Worm (Caenorhabditis elegans) whole organism, mixed stage, embryonic: ENCODE data around the gene lips-2.
A peak's percentile ranks its signal among the peaks of the same experiment; 100 is the strongest.

Experiments
- M03D4.4 ChIP-seq: sonication (generic microtip); optimal IDR thresholded peaks from 2 replicates; lab custom pipeline; 2017; ENCODE audit warnings: mild to moderate bottlenecking, missing genetic modification characterization, missing compliant biosample characterization
- bed-3 ChIP-seq: fragments of 200-800 bp; sonication (Bioruptor generic); optimal IDR thresholded peaks from 3 replicates; lab custom pipeline; 2018; ENCODE audit warnings: mild to moderate bottlenecking, missing genetic modification characterization, moderate library complexity, missing compliant biosample characterization
- blmp-1 ChIP-seq: fragments of 150-350 bp; optimal IDR thresholded peaks from 2 replicates; lab custom pipeline; 2014; ENCODE audit warnings: missing biosample characterization, missing genetic modification characterization
- ceh-43 ChIP-seq: fragments of 200-800 bp; sonication (Bioruptor generic); optimal IDR thresholded peaks from 2 replicates; lab custom pipeline; 2018; ENCODE audit warnings: mild to moderate bottlenecking, missing genetic modification characterization, moderate library complexity, missing compliant biosample characterization
- ceh-83 ChIP-seq: fragments of 200-800 bp; sonication (Bioruptor generic); optimal IDR thresholded peaks from 2 replicates; lab custom pipeline; 2018; ENCODE audit warnings: mild to moderate bottlenecking, missing genetic modification characterization, missing compliant biosample characterization
- ces-1 ChIP-seq: fragments of 150-350 bp; optimal IDR thresholded peaks from 2 replicates; lab custom pipeline; 2014; ENCODE audit warnings: missing biosample characterization, missing genetic modification reagents, missing genetic modification characterization
- cnd-1 ChIP-seq: fragments of 200-800 bp; sonication (Bioruptor generic); optimal IDR thresholded peaks from 2 replicates; lab custom pipeline; 2018; ENCODE audit warnings: mild to moderate bottlenecking, missing genetic modification characterization, missing compliant biosample characterization
- drap-1 ChIP-seq: fragments of 200-800 bp; sonication (Bioruptor generic); optimal IDR thresholded peaks from 3 replicates; lab custom pipeline; 2018; ENCODE audit warnings: mild to moderate bottlenecking, missing genetic modification characterization, missing compliant biosample characterization
- elt-3 ChIP-seq: fragments of 150-350 bp; optimal IDR thresholded peaks from 2 replicates; lab custom pipeline; 2014; ENCODE audit warnings: missing biosample characterization, missing genetic modification characterization
- flh-1 ChIP-seq: fragments of 200-800 bp; sonication (Bioruptor generic); optimal IDR thresholded peaks from 2 replicates; lab custom pipeline; 2018; ENCODE audit warnings: mild to moderate bottlenecking, missing genetic modification characterization, moderate library complexity, missing compliant biosample characterization
- ham-2 ChIP-seq: fragments of 200-800 bp; sonication (Bioruptor generic); optimal IDR thresholded peaks from 2 replicates; lab custom pipeline; 2018; ENCODE audit warnings: mild to moderate bottlenecking, missing genetic modification characterization, missing compliant biosample characterization
- hlh-1 ChIP-seq: fragments of 150-350 bp; optimal IDR thresholded peaks from 2 replicates; lab custom pipeline; 2014; ENCODE audit warnings: missing biosample characterization, missing genetic modification reagents, missing genetic modification characterization
- lin-13 ChIP-seq: fragments of 150-350 bp; optimal IDR thresholded peaks from 2 replicates; lab custom pipeline; 2014; ENCODE audit warnings: missing biosample characterization, missing genetic modification characterization
- lsy-2 ChIP-seq: fragments of 150-350 bp; optimal IDR thresholded peaks from 2 replicates; lab custom pipeline; 2014; ENCODE audit warnings: missing biosample characterization, missing genetic modification characterization
- mab-5 ChIP-seq: fragments of 150-350 bp; optimal IDR thresholded peaks from 2 replicates; lab custom pipeline; 2014; ENCODE audit warnings: missing biosample characterization, missing genetic modification characterization
- mep-1 ChIP-seq: fragments of 150-350 bp; optimal IDR thresholded peaks from 2 replicates; lab custom pipeline; 2017; ENCODE audit warnings: missing biosample characterization, missing genetic modification reagents, missing genetic modification characterization, inconsistent platforms
- mls-2 ChIP-seq: sonication (generic microtip); optimal IDR thresholded peaks from 2 replicates; lab custom pipeline; 2016; ENCODE audit warnings: mild to moderate bottlenecking, missing genetic modification characterization, moderate library complexity, missing compliant biosample characterization
- nhr-12 ChIP-seq: fragments of 150-350 bp; optimal IDR thresholded peaks from 2 replicates; lab custom pipeline; 2014; ENCODE audit warnings: missing biosample characterization, missing genetic modification characterization
- nhr-2 ChIP-seq: fragments of 150-350 bp; optimal IDR thresholded peaks from 2 replicates; lab custom pipeline; 2014; ENCODE audit warnings: missing biosample characterization, missing genetic modification characterization
- nhr-237 ChIP-seq: fragments of 150-350 bp; optimal IDR thresholded peaks from 2 replicates; lab custom pipeline; 2014; ENCODE audit warnings: missing biosample characterization, missing genetic modification characterization
- nhr-28 ChIP-seq: fragments of 150-350 bp; optimal IDR thresholded peaks from 2 replicates; lab custom pipeline; 2014; ENCODE audit warnings: missing biosample characterization, missing genetic modification characterization
- nhr-76 ChIP-seq: sonication (generic microtip); optimal IDR thresholded peaks from 2 replicates; lab custom pipeline; 2017; ENCODE audit warnings: missing biosample characterization, missing genetic modification characterization
- pha-4 ChIP-seq: fragments of 150-350 bp; optimal IDR thresholded peaks from 2 replicates; lab custom pipeline; 2018; ENCODE audit warnings: missing biosample characterization, missing genetic modification reagents, missing genetic modification characterization
- sem-2 ChIP-seq: fragments of 200-800 bp; sonication (Bioruptor generic); optimal IDR thresholded peaks from 2 replicates; lab custom pipeline; 2018; ENCODE audit warnings: mild to moderate bottlenecking, missing genetic modification characterization, missing compliant biosample characterization
- sptf-1 ChIP-seq: sonication (generic microtip); optimal IDR thresholded peaks from 2 replicates; lab custom pipeline; 2017; ENCODE audit warnings: mild to moderate bottlenecking, missing genetic modification characterization, moderate library complexity, missing compliant biosample characterization
- tbx-8 ChIP-seq: fragments of 200-800 bp; sonication (Bioruptor generic); optimal IDR thresholded peaks from 2 replicates; lab custom pipeline; 2018; ENCODE audit warnings: mild to moderate bottlenecking, missing genetic modification characterization, moderate library complexity, missing compliant biosample characterization
- unc-39 ChIP-seq: fragments of 150-350 bp; optimal IDR thresholded peaks from 2 replicates; lab custom pipeline; 2014; ENCODE audit warnings: missing biosample characterization, missing genetic modification characterization
- unc-62 ChIP-seq: fragments of 150-350 bp; optimal IDR thresholded peaks from 2 replicates; lab custom pipeline; 2014; ENCODE audit warnings: missing biosample characterization, missing genetic modification reagents, missing genetic modification characterization
- ztf-11 ChIP-seq: fragments of 150-350 bp; optimal IDR thresholded peaks from 2 replicates; lab custom pipeline; 2014; ENCODE audit warnings: missing biosample characterization, missing genetic modification characterization

lips-2 gene

DNA sequence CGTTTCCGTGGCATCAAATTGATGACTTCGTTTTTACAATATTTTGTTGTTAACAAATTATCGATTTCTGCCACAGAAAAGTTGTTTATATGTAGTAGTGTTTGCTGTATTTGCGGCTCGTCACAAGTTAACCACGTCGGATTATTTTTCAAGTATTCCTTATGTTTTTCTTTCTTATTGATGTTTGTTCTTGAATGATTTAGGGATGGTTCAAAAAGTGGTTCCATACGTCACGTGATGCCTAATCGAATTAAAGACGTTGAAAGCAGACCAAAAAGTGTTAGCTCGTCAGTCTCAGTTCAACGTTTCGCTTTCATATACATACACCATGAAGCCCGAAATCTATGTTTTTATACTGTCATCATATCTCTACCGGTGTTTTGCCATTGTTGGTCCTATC lies at the start of gene lips-2:
TSS of gene lips-2 (plus strand) at position 301 of the 400 bp plus-strand sequence.
- no peak for TF ChIP-seq nhr-2 (tag; lab: Kevin White, UChicago)
- no peak for TF ChIP-seq bed-3 (GFP tag; lab: Kevin White, UChicago)
- TF ChIP-seq ham-2 (GFP tag; lab: Kevin White, UChicago) = no peak
- TF ChIP-seq mab-5 = no peak
- TF ChIP-seq flh-1 = no peak
- TF ChIP-seq unc-39 (tag; lab: Kevin White, UChicago) = no peak
- TF ChIP-seq ceh-43 (GFP tag; lab: Kevin White, UChicago) = no peak
- no peak for TF ChIP-seq ceh-83
- no peak for TF ChIP-seq nhr-76 (tag; lab: Kevin White, UChicago)
- no peak for TF ChIP-seq ces-1 (GFP tag; lab: Kevin White, UChicago)
- no peak for TF ChIP-seq lin-13 (tag; lab: Kevin White, UChicago)
- no peak for TF ChIP-seq M03D4.4
- TF ChIP-seq nhr-237 (tag; lab: Kevin White, UChicago) = no peak
- TF ChIP-seq nhr-28 (tag; lab: Kevin White, UChicago) = no peak
- TF ChIP-seq pha-4 (tag; lab: Kevin White, UChicago) = no peak
- TF ChIP-seq sptf-1 = no peak
- no peak for TF ChIP-seq tbx-8 (GFP tag; lab: Kevin White, UChicago)
- TF ChIP-seq unc-62 (GFP tag; lab: Kevin White, UChicago) = no peak
- TF ChIP-seq mep-1 = no peak
- TF ChIP-seq, all 35 proteins: peak for 0

DNA sequence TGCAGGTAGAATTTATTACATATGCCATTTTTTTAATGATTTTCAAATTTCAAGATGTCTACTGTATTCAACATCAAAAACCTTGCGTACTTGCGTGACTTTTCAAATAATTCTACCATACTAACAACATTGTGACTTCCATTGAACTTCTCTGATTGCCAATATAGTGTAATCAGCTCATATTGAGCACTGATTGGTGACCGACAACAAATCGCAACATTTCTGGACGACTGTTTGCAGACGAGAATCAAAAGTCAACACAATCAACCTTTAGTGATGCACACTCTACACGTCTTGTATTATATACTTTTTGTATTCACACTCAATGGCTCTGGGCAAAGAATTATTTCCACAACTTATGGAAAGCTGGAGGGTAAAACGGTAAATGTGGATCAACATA lies 44.1 kb upstream of the lips-2 start, which contains the start of gene cest-3:
TSS of gene cest-3 (plus strand) at position 190 of the 400 bp plus-strand sequence.
- TF ChIP-seq drap-1 (GFP tag; lab: Kevin White, UChicago) = no peak
- TF ChIP-seq mep-1 = no peak
- no peak for TF ChIP-seq pha-4 (tag; lab: Kevin White, UChicago)
- TF ChIP-seq sem-2 = no peak
- no peak for TF ChIP-seq bed-3 (GFP tag; lab: Kevin White, UChicago)
- no peak for TF ChIP-seq nhr-28 (tag; lab: Kevin White, UChicago)

ce11 chrX:12242902-12243301 lies 42.7 kb upstream of the lips-2 start:
- TF ChIP-seq ham-2 (GFP tag; lab: Kevin White, UChicago) = no peak
- TF ChIP-seq nhr-28 (tag; lab: Kevin White, UChicago) = no peak
- TF ChIP-seq M03D4.4 = no peak
- no peak for TF ChIP-seq sptf-1
- TF ChIP-seq cnd-1 (tag; lab: Kevin White, UChicago) = no peak
- TF ChIP-seq unc-39 (tag; lab: Kevin White, UChicago) = no peak
- TF ChIP-seq lsy-2 (tag; lab: Kevin White, UChicago) = no peak
- no peak for TF ChIP-seq lin-13 (tag; lab: Kevin White, UChicago)
- no peak for TF ChIP-seq drap-1 (GFP tag; lab: Kevin White, UChicago)
- no peak for TF ChIP-seq bed-3 (GFP tag; lab: Kevin White, UChicago)
- TF ChIP-seq pha-4 (tag; lab: Kevin White, UChicago) = no peak
- TF ChIP-seq nhr-237 (tag; lab: Kevin White, UChicago) = no peak
- no peak for TF ChIP-seq tbx-8 (GFP tag; lab: Kevin White, UChicago)
- TF ChIP-seq, all 35 proteins: peak for 0

- peak; percentile 91 for TF ChIP-seq hlh-1 (tag; lab: Kevin White, UChicago)
- TF ChIP-seq sem-2 = no peak
- no peak for TF ChIP-seq cnd-1 (tag; lab: Kevin White, UChicago)
- TF ChIP-seq mep-1 = no peak
- TF ChIP-seq unc-62 (GFP tag; lab: Kevin White, UChicago) = peak; percentile 22
Measured at ce11 chrX:12248140-12248539, 37.5 kb upstream of the lips-2 start.

DNA sequence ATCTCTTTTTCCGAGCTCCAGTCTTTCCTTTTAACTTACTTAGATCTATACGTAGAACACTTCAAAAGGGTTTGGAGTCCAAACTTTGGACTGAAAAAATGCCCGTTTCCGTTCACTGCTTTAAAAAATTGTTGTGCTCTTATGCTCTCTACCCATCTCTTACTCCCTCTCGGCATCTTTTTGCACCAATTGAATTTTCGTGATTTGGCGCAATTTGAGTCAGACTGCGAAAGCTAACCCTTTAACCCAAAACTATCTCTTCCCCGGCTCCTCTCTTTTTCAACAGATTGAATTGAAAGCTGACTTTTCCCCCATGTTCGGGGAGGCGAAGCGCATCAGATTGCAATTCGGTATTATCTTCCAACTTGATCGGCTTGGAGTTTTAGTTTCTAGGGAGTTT lies 33.4 kb upstream of the lips-2 start:
- no peak for TF ChIP-seq tbx-8 (GFP tag; lab: Kevin White, UChicago)
- TF ChIP-seq sptf-1 = no peak
- no peak for TF ChIP-seq M03D4.4
- peak; percentile 80 for TF ChIP-seq ces-1 (GFP tag; lab: Kevin White, UChicago)
- TF ChIP-seq, all 35 proteins: peak for 1

DNA sequence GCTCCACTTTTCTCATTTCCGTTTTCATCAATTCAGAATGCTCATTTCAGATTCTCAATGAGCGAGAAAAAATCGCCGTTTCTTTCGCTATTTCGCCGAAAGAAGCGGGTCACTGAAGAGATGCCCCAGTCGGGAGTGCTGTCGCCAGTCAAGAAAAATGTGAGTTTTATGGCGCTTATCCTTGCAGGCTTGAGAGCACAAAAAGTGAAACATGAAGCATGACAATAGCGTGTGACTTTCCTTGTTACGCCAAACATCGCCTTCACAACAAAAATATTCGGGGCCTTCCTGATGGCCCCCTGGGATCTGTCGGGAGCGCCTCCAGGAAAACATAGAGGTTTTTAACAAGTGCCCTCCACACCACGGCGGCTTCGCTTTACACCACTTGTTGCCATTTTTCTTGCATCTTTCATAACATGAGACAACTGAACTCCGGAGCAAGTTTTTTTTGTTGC lies 29.0 kb upstream of the lips-2 start, which contains the start of gene E01G6.2:
TSS of gene E01G6.2 (plus strand) at position 51 of the 455 bp plus-strand sequence.
- TF ChIP-seq unc-62 (GFP tag; lab: Kevin White, UChicago) (no peak), blmp-1 (tag; lab: Kevin White, UChicago) (no peak), drap-1 (GFP tag; lab: Kevin White, UChicago) (no peak), hlh-1 (tag; lab: Kevin White, UChicago) (no peak), nhr-12 (no peak), ceh-83 (no peak), tbx-8 (GFP tag; lab: Kevin White, UChicago) (no peak), elt-3 (tag; lab: Kevin White, UChicago) (no peak), mep-1 (no peak), sptf-1 (no peak), M03D4.4 (no peak), unc-39 (tag; lab: Kevin White, UChicago) (no peak), bed-3 (GFP tag; lab: Kevin White, UChicago) (no peak), flh-1 (no peak), mab-5 (no peak), pha-4 (tag; lab: Kevin White, UChicago) (no peak), ztf-11 (tag; lab: Kevin White, UChicago) (no peak), cnd-1 (tag; lab: Kevin White, UChicago) (no peak), mls-2 (tag; lab: Kevin White, UChicago) (no peak), sem-2 (no peak)
